Worm (Caenorhabditis elegans) whole organism, L4 larva: ENCODE data around the gene pbs-1.
A peak's percentile ranks its signal among the peaks of the same experiment; 100 is the strongest.

Experiments used
- aly-2 ChIP-seq: sonication (generic microtip); optimal IDR thresholded peaks from 2 replicates; lab custom pipeline; 2018; ENCODE audit warnings: missing biosample characterization, missing genetic modification characterization
- attf-4 ChIP-seq: sonication (generic microtip); optimal IDR thresholded peaks from 3 replicates; lab custom pipeline; 2017; ENCODE audit warnings: missing biosample characterization, missing genetic modification characterization
- daf-12 ChIP-seq: fragments of 150-350 bp; optimal IDR thresholded peaks from 2 replicates; lab custom pipeline; 2014; ENCODE audit warnings: missing biosample characterization, missing genetic modification reagents, missing genetic modification characterization
- fos-1 ChIP-seq: fragments of 150-350 bp; optimal IDR thresholded peaks from 2 replicates; lab custom pipeline; 2014; ENCODE audit warnings: missing biosample characterization, missing genetic modification characterization
- gei-8 ChIP-seq: fragments of 200-800 bp; sonication (Bioruptor generic); optimal IDR thresholded peaks from 2 replicates; lab custom pipeline; 2018; ENCODE audit warnings: mild to moderate bottlenecking, missing genetic modification characterization, missing compliant biosample characterization
- lin-15B ChIP-seq: fragments of 150-350 bp; sonication (generic microtip); optimal IDR thresholded peaks from 3 replicates; lab custom pipeline; 2014; ENCODE audit warnings: missing biosample characterization, missing genetic modification characterization
- mep-1 ChIP-seq: fragments of 150-350 bp; sonication (generic microtip); optimal IDR thresholded peaks from 3 replicates; lab custom pipeline; 2014; ENCODE audit warnings: missing biosample characterization, missing genetic modification characterization
- nhr-11 ChIP-seq: fragments of 150-350 bp; optimal IDR thresholded peaks from 2 replicates; lab custom pipeline; 2014; ENCODE audit warnings: missing biosample characterization, missing genetic modification characterization
- nhr-48 ChIP-seq: sonication (generic microtip); optimal IDR thresholded peaks from 2 replicates; lab custom pipeline; 2016; ENCODE audit warnings: mild to moderate bottlenecking, missing genetic modification characterization, missing compliant biosample characterization
- nhr-76 ChIP-seq: fragments of 150-350 bp; optimal IDR thresholded peaks from 2 replicates; lab custom pipeline; 2014; ENCODE audit warnings: missing biosample characterization, missing genetic modification characterization
- saeg-2 ChIP-seq: fragments of 200-800 bp; sonication (Bioruptor generic); IDR thresholded peaks from 2 replicates; pipeline ENCODE4 v1.3.6; 2022; ENCODE audit warnings: missing genetic modification reagents, missing genetic modification characterization, missing compliant biosample characterization
- skn-1 ChIP-seq: fragments of 150-350 bp; optimal IDR thresholded peaks from 2 replicates; lab custom pipeline; 2014; ENCODE audit warnings: missing biosample characterization, missing genetic modification characterization
- unc-130 ChIP-seq: sonication (generic microtip); optimal IDR thresholded peaks from 2 replicates; lab custom pipeline; 2016; ENCODE audit warnings: missing genetic modification reagents, missing genetic modification characterization, missing compliant biosample characterization

- TF ChIP-seq lin-15B (no peak), attf-4 (tag; lab: Kevin White, UChicago) (no peak), fos-1 (no peak), skn-1 (tag; lab: Kevin White, UChicago) (no peak), nhr-76 (no peak), daf-12 (tag; lab: Kevin White, UChicago) (no peak), saeg-2 (GFP tag; lab: Robert Waterston, UW) (peak; percentile 52; the same call in 1 of the 2 replicates), unc-130 (GFP tag; lab: Kevin White, UChicago) (no peak), nhr-48 (tag; lab: Kevin White, UChicago) (peak; percentile 6), aly-2 (no peak), mep-1 (tag; lab: Kevin White, UChicago) (peak; percentile 81), nhr-11 (tag; lab: Kevin White, UChicago) (peak; percentile 40), gei-8 (no peak)
Measured at ce11 chrIV:1709695-1710315, at the start of gene pbs-1, which contains the start of gene K08D12.3.
